Fruit fly (Drosophila melanogaster) whole organism, embryonic: ENCODE results near the gene toy.

Experiments
- CG10147 ChIP-seq: fragments of 200-800 bp; sonication (Bioruptor generic); optimal IDR thresholded peaks from 2 replicates; lab custom pipeline; 2019; ENCODE audit warnings: missing biosample characterization, mild to moderate bottlenecking, missing genetic modification characterization, moderate library complexity
- CG10462 ChIP-seq: fragments of 200-800 bp; sonication (Bioruptor generic); optimal IDR thresholded peaks from 2 replicates; lab custom pipeline; 2016; ENCODE audit warnings: missing biosample characterization, missing genetic modification characterization
- CG10565 ChIP-seq: fragments of 200-800 bp; sonication (Bioruptor generic); optimal IDR thresholded peaks from 3 replicates; lab custom pipeline; 2016; ENCODE audit warnings: missing biosample characterization, mild to moderate bottlenecking, missing genetic modification characterization
- CG11085 ChIP-seq: fragments of 200-800 bp; sonication (Bioruptor generic); IDR thresholded peaks from 2 replicates; pipeline ENCODE4 v1.3.6; 2022; ENCODE audit warnings: missing biosample characterization, missing genetic modification characterization
- CG12155 ChIP-seq: fragments of 200-800 bp; sonication (Bioruptor generic); optimal IDR thresholded peaks from 3 replicates; lab custom pipeline; 2016; ENCODE audit warnings: missing biosample characterization, missing genetic modification characterization
- CG12744 ChIP-seq: fragments of 200-800 bp; sonication (Bioruptor generic); optimal IDR thresholded peaks from 2 replicates; lab custom pipeline; 2016; ENCODE audit warnings: missing biosample characterization, missing genetic modification characterization
- CG14860 ChIP-seq: fragments of 200-800 bp; sonication (Bioruptor generic); IDR thresholded peaks from 3 replicates; pipeline ENCODE4 v1.3.6; 2022; ENCODE audit warnings: missing biosample characterization, missing genetic modification characterization; ENCODE audit not compliant: partially characterized antibody
- CG15011 ChIP-seq: fragments of 200-800 bp; sonication (Bioruptor generic); optimal IDR thresholded peaks from 3 replicates; lab custom pipeline; 2018; ENCODE audit warnings: missing biosample characterization, mild to moderate bottlenecking, missing genetic modification characterization
- CG1602 ChIP-seq: fragments of 200-800 bp; sonication (Bioruptor generic); optimal IDR thresholded peaks from 3 replicates; lab custom pipeline; 2016; ENCODE audit warnings: missing biosample characterization, missing genetic modification characterization
- CG16813 ChIP-seq: fragments of 200-800 bp; sonication (Bioruptor generic); IDR thresholded peaks from 3 replicates; pipeline ENCODE4 v1.3.6; 2022; ENCODE audit warnings: missing biosample characterization, missing genetic modification characterization; ENCODE audit not compliant: partially characterized antibody
- CG16863 ChIP-seq: fragments of 200-800 bp; sonication (Bioruptor generic); optimal IDR thresholded peaks from 3 replicates; lab custom pipeline; 2016; ENCODE audit warnings: missing biosample characterization, missing genetic modification characterization
- CG17186 ChIP-seq: fragments of 200-800 bp; sonication (Bioruptor generic); optimal IDR thresholded peaks from 3 replicates; lab custom pipeline; 2017; ENCODE audit warnings: missing biosample characterization, missing genetic modification reagents, missing genetic modification characterization
- CG17361 ChIP-seq: fragments of 200-800 bp; sonication (Bioruptor generic); IDR thresholded peaks from 3 replicates; pipeline ENCODE4 v1.3.6; 2022; ENCODE audit warnings: missing biosample characterization, missing genetic modification characterization
- CG18599 ChIP-seq: fragments of 200-800 bp; sonication (Bioruptor generic); optimal IDR thresholded peaks from 3 replicates; lab custom pipeline; 2017; ENCODE audit warnings: missing biosample characterization, missing genetic modification characterization, mild to moderate bottlenecking, moderate library complexity, missing genetic modification reagents
- CG33557 ChIP-seq: fragments of 200-800 bp; sonication (Bioruptor generic); optimal IDR thresholded peaks from 2 replicates; lab custom pipeline; 2019; ENCODE audit warnings: missing biosample characterization, mild to moderate bottlenecking, missing genetic modification characterization, moderate library complexity
- CG4617 ChIP-seq: fragments of 200-800 bp; sonication (Bioruptor generic); optimal IDR thresholded peaks from 3 replicates; lab custom pipeline; 2016; ENCODE audit warnings: missing biosample characterization, missing genetic modification characterization, borderline replicate concordance
- CG6689 ChIP-seq: fragments of 200-800 bp; sonication (Bioruptor generic); IDR thresholded peaks from 2 replicates; pipeline ENCODE4 v1.3.6; 2022; ENCODE audit warnings: missing biosample characterization, missing genetic modification characterization
- CG8924 ChIP-seq: fragments of 200-800 bp; optimal IDR thresholded peaks from 3 replicates; lab custom pipeline; 2019; ENCODE audit warnings: missing biosample characterization, mild to moderate bottlenecking, missing genetic modification characterization, moderate library complexity
- CG8944 ChIP-seq: fragments of 200-800 bp; sonication (Bioruptor generic); optimal IDR thresholded peaks from 3 replicates; lab custom pipeline; 2016; ENCODE audit warnings: missing biosample characterization, missing genetic modification characterization
- CG9215 ChIP-seq: fragments of 200-800 bp; sonication (Bioruptor generic); IDR thresholded peaks from 2 replicates; pipeline ENCODE4 v1.3.6; 2022; ENCODE audit warnings: missing biosample characterization, missing genetic modification characterization
- D19A ChIP-seq: fragments of 200-800 bp; optimal IDR thresholded peaks from 3 replicates; lab custom pipeline; 2019; ENCODE audit warnings: missing biosample characterization, mild to moderate bottlenecking, missing genetic modification characterization, moderate library complexity
- Deaf1 ChIP-seq: fragments of 200-800 bp; optimal IDR thresholded peaks from 3 replicates; lab custom pipeline; 2019; ENCODE audit warnings: missing biosample characterization, mild to moderate bottlenecking, missing genetic modification characterization, moderate library complexity
- Dip3 ChIP-seq: fragments of 200-800 bp; sonication (Bioruptor generic); optimal IDR thresholded peaks from 3 replicates; lab custom pipeline; 2016; ENCODE audit warnings: missing biosample characterization, missing genetic modification characterization
- H2.0 ChIP-seq: fragments of 200-800 bp; sonication (Bioruptor generic); IDR thresholded peaks from 2 replicates; pipeline ENCODE4 v1.3.6; 2022; ENCODE audit warnings: missing biosample characterization, missing genetic modification characterization
- HLH4C ChIP-seq: fragments of 200-800 bp; sonication (Bioruptor generic); IDR thresholded peaks from 3 replicates; pipeline ENCODE4 v1.3.6; 2022; ENCODE audit warnings: missing biosample characterization, missing genetic modification characterization; ENCODE audit not compliant: partially characterized antibody
- HLH54F ChIP-seq: fragments of 200-800 bp; sonication (Bioruptor generic); optimal IDR thresholded peaks from 3 replicates; lab custom pipeline; 2016; ENCODE audit warnings: missing biosample characterization, missing genetic modification characterization
- HmgD ChIP-seq: fragments of 200-800 bp; sonication (Bioruptor generic); optimal IDR thresholded peaks from 3 replicates; lab custom pipeline; 2016; ENCODE audit warnings: missing biosample characterization, missing genetic modification characterization
- MTF-1 ChIP-seq: fragments of 200-800 bp; sonication (Bioruptor generic); optimal IDR thresholded peaks from 2 replicates; lab custom pipeline; 2018; ENCODE audit warnings: missing biosample characterization, mild to moderate bottlenecking, missing genetic modification characterization, borderline replicate concordance
- Nf-YA ChIP-seq: fragments of 200-800 bp; sonication (Bioruptor generic); IDR thresholded peaks from 2 replicates; pipeline ENCODE4 v1.3.6; 2022; ENCODE audit warnings: missing biosample characterization, missing genetic modification characterization
- Opbp ChIP-seq: fragments of 200-800 bp; sonication (Bioruptor generic); IDR thresholded peaks from 3 replicates; pipeline ENCODE4 v1.3.6; 2022; ENCODE audit warnings: missing biosample characterization, missing genetic modification characterization; ENCODE audit not compliant: partially characterized antibody
- Optix ChIP-seq: fragments of 200-800 bp; sonication (Bioruptor generic); IDR thresholded peaks from 3 replicates; pipeline ENCODE4 v1.3.6; 2022; ENCODE audit warnings: missing biosample characterization, missing genetic modification characterization
- Sox100B ChIP-seq: fragments of 200-800 bp; sonication (Bioruptor generic); optimal IDR thresholded peaks from 3 replicates; lab custom pipeline; 2018; ENCODE audit warnings: missing biosample characterization, mild to moderate bottlenecking, missing genetic modification characterization
- Xbp1 ChIP-seq: fragments of 200-800 bp; sonication (Bioruptor generic); optimal IDR thresholded peaks from 3 replicates; lab custom pipeline; 2016; ENCODE audit warnings: missing biosample characterization, mild to moderate bottlenecking, missing genetic modification characterization
- ase ChIP-seq: fragments of 200-800 bp; sonication (Bioruptor generic); IDR thresholded peaks from 3 replicates; pipeline ENCODE4 v1.3.6; 2022; ENCODE audit warnings: missing biosample characterization, missing genetic modification characterization
- ato ChIP-seq: fragments of 200-800 bp; sonication (Bioruptor generic); IDR thresholded peaks from 2 replicates; pipeline ENCODE4 v1.3.6; 2022; ENCODE audit warnings: missing biosample characterization, missing genetic modification characterization; ENCODE audit not compliant: partially characterized antibody
- cad ChIP-seq: fragments of >200 bp; optimal IDR thresholded peaks from 2 replicates; lab custom pipeline; 2017; ENCODE audit warnings: missing biosample characterization, missing genetic modification characterization
- chinmo ChIP-seq: fragments of 200-800 bp; sonication (Bioruptor generic); IDR thresholded peaks from 4 replicates; pipeline ENCODE4 v1.3.6; 2022; ENCODE audit warnings: missing biosample characterization, missing genetic modification characterization; ENCODE audit not compliant: partially characterized antibody
- ci ChIP-seq: fragments of 200-800 bp; sonication (Bioruptor generic); IDR thresholded peaks from 3 replicates; pipeline ENCODE4 v1.3.6; 2022; ENCODE audit warnings: missing biosample characterization, missing genetic modification characterization
- dmrt11E ChIP-seq: fragments of 200-800 bp; sonication (Bioruptor generic); optimal IDR thresholded peaks from 3 replicates; lab custom pipeline; 2018; ENCODE audit warnings: missing biosample characterization, mild to moderate bottlenecking, missing genetic modification characterization, moderate library complexity
- gsb ChIP-seq: fragments of 200-800 bp; sonication (Bioruptor generic); IDR thresholded peaks from 2 replicates; pipeline ENCODE4 v1.3.6; 2022; ENCODE audit warnings: missing biosample characterization, missing genetic modification characterization
- hbn ChIP-seq: fragments of 200-800 bp; sonication (Bioruptor generic); IDR thresholded peaks from 2 replicates; pipeline ENCODE4 v1.3.6; 2022; ENCODE audit warnings: missing biosample characterization, missing genetic modification characterization; ENCODE audit not compliant: partially characterized antibody
- phol ChIP-seq: fragments of 200-800 bp; sonication (Bioruptor generic); optimal IDR thresholded peaks from 3 replicates; lab custom pipeline; 2018; ENCODE audit warnings: missing biosample characterization, mild to moderate bottlenecking, missing genetic modification characterization, moderate library complexity
- pum ChIP-seq: fragments of 200-800 bp; sonication (Bioruptor generic); optimal IDR thresholded peaks from 2 replicates; lab custom pipeline; 2016; ENCODE audit warnings: missing biosample characterization, missing genetic modification characterization
- repo ChIP-seq: fragments of 200-800 bp; sonication (Bioruptor generic); optimal IDR thresholded peaks from 2 replicates; lab custom pipeline; 2016; ENCODE audit warnings: missing biosample characterization, missing genetic modification characterization
- sr ChIP-seq: fragments of 200-800 bp; sonication (Bioruptor generic); IDR thresholded peaks from 3 replicates; pipeline ENCODE4 v1.3.6; 2022; ENCODE audit warnings: missing biosample characterization, missing genetic modification characterization
- ssp ChIP-seq: fragments of 200-800 bp; sonication (Bioruptor generic); IDR thresholded peaks from 2 replicates; pipeline ENCODE4 v1.3.6; 2022; ENCODE audit warnings: missing biosample characterization, missing genetic modification characterization
- z ChIP-seq: fragments of 200-800 bp; sonication (Bioruptor generic); IDR thresholded peaks from 3 replicates; pipeline ENCODE4 v1.3.6; 2022; ENCODE audit warnings: missing biosample characterization, missing genetic modification characterization
- zen ChIP-seq: fragments of 200-800 bp; sonication (Bioruptor generic); optimal IDR thresholded peaks from 3 replicates; lab custom pipeline; 2018; ENCODE audit warnings: missing biosample characterization, mild to moderate bottlenecking, missing genetic modification characterization, moderate library complexity

toy gene

DNA sequence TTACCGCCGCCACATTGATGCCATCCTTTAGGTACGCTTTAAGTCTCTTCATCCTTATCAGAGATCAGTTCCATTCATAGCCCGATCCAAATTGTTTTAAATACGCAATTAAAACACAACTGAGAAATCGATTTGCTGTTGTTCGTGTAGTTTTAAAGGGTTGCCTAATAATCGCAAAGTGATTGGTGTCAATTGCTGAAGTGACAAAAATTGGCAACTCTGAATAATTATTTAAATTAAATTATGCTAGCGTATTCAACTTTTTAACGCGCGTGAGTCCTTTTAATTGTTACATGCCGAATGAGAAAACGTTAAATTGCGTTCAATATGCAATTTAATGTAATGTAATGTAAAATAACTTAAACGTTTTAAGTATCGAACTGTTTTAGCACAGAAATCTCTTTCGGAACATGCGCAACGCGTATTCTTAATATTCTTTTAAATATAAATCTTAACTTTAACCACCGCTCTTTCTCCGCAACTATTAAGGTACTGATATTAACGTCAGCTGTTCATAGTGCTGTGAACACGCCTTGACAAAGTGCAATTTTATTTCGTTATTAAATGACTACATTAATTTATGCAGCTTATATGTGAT, 39.8 kb downstream of the toy start, which contains the start of gene Mpv17 (continued):
- TF ChIP-seq CG12155, result peak; percentile 2
- no peak for TF ChIP-seq CG18599 (GFP tag; lab: Kevin White, UChicago)
- no peak for TF ChIP-seq z

DNA sequence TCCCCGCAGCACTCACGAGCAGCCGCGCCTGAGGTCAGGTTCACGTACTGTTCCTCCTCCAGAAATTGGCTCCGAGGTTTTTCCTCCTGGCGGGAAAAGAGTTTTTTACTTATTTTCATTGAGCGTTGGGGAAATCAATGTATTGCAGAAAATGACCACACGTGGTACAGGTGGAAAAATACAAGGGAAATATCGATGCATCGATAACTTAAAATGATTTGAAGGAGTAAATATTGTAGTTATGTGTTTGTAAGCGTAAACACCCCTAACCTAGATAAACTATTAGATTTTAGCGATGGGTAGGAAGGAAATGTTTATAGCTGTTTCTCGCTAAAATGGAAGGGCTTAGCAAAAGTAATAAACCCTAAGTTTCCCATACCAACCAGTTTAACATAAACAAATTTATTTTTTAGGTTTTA, 41.2 kb downstream of the toy start:
- TF ChIP-seq ase (GFP tag; lab: Robert Waterston, UW) (no peak), CG1602 (GFP tag; lab: Kevin White, UChicago) (peak; percentile 11), CG8944 (peak; percentile 3), CG33557 (GFP tag; lab: Kevin White, UChicago) (peak; percentile 4), CG8924 (tag; lab: Kevin White, UChicago) (peak; percentile 4), Nf-YA (GFP tag; lab: Robert Waterston, UW) (no peak), CG12744 (no peak), chinmo (no peak), cad (GFP tag; lab: Kevin White, UChicago) (no peak), CG17361 (GFP tag; lab: Robert Waterston, UW) (peak; percentile 32; the same call in 1 of the 3 replicates), CG15011 (GFP tag; lab: Kevin White, UChicago) (no peak), Opbp (peak; percentile 75; the same call in 2 of the 3 replicates), repo (GFP tag; lab: Kevin White, UChicago) (no peak), Dip3 (peak; percentile 10), gsb (GFP tag; lab: Robert Waterston, UW) (no peak), phol (tag; lab: Kevin White, UChicago) (peak; percentile 54), D19A (tag; lab: Kevin White, UChicago) (no peak), MTF-1 (GFP tag; lab: Kevin White, UChicago) (no peak), CG16863 (GFP tag; lab: Kevin White, UChicago) (no peak), H2.0 (GFP tag; lab: Robert Waterston, UW) (no peak; the same call in 1 of the 2 replicates), CG10147 (GFP tag; lab: Kevin White, UChicago) (no peak), CG6689 (GFP tag; lab: Robert Waterston, UW) (no peak), Xbp1 (peak; percentile 49), hbn (GFP tag; lab: Robert Waterston, UW) (peak; percentile 39; the same call in 1 of the 2 replicates), CG4617 (peak; percentile 28), Deaf1 (tag; lab: Kevin White, UChicago) (no peak), pum (GFP tag; lab: Kevin White, UChicago) (peak; percentile 15), CG11085 (GFP tag; lab: Robert Waterston, UW) (0 out of 2 replicates have a peak, but pooled peaks have one; percentile 47), CG17186 (GFP tag; lab: Kevin White, UChicago) (no peak), CG16813 (GFP tag; lab: Robert Waterston, UW) (peak; percentile 68), CG9215 (GFP tag; lab: Robert Waterston, UW) (no peak), CG14860 (GFP tag; lab: Robert Waterston, UW) (0 out of 3 replicates have a peak, but pooled peaks have one; percentile 14), HmgD (GFP tag; lab: Kevin White, UChicago) (no peak), dmrt11E (peak; percentile 21), ssp (GFP tag; lab: Robert Waterston, UW) (peak; percentile 97), HLH54F (GFP tag; lab: Kevin White, UChicago) (no peak), Optix (GFP tag; lab: Robert Waterston, UW) (no peak), ci (GFP tag; lab: Robert Waterston, UW) (no peak; the same call in 2 of the 3 replicates), CG10565 (GFP tag; lab: Kevin White, UChicago) (no peak), CG10462 (GFP tag; lab: Kevin White, UChicago) (no peak), sr (no peak), ato (GFP tag; lab: Robert Waterston, UW) (peak; percentile 33; the same call in 1 of the 2 replicates), HLH4C (no peak; the same call in 1 of the 3 replicates), zen (tag; lab: Kevin White, UChicago) (peak; percentile 28), Sox100B (GFP tag; lab: Kevin White, UChicago) (no peak)
